Worm (Caenorhabditis elegans) whole organism, late embryonic: ENCODE measurements around the gene oac-48.

Source experiments
- C38D4.7 ChIP-seq: fragments of 200-800 bp; sonication (Bioruptor generic); optimal IDR thresholded peaks from 2 replicates; lab custom pipeline; 2018; ENCODE audit warnings: mild to moderate bottlenecking, missing genetic modification characterization, moderate library complexity, missing compliant biosample characterization
- K09A11.1 ChIP-seq: sonication (generic microtip); optimal IDR thresholded peaks from 2 replicates; lab custom pipeline; 2017; ENCODE audit warnings: antibody characterized with exemption, mild to moderate bottlenecking, missing genetic modification characterization, missing compliant biosample characterization; ENCODE audit not compliant: insufficient read depth
- T23F11.4 ChIP-seq: fragments of 200-800 bp; sonication (Bioruptor generic); optimal IDR thresholded peaks from 2 replicates; lab custom pipeline; 2018; ENCODE audit warnings: mild to moderate bottlenecking, missing genetic modification characterization, missing compliant biosample characterization
- Y22D7AL.16 ChIP-seq: sonication (generic microtip); optimal IDR thresholded peaks from 2 replicates; lab custom pipeline; 2016; ENCODE audit warnings: missing genetic modification characterization, missing compliant biosample characterization
- ama-1 ChIP-seq: fragments of 150-350 bp; optimal IDR thresholded peaks from 2 replicates; lab custom pipeline; 2014
- ceh-18 ChIP-seq: sonication (generic microtip); optimal IDR thresholded peaks from 2 replicates; lab custom pipeline; 2016; ENCODE audit warnings: missing genetic modification characterization, missing compliant biosample characterization
- ceh-19 ChIP-seq: fragments of 200-800 bp; sonication (Bioruptor generic); optimal IDR thresholded peaks from 2 replicates; lab custom pipeline; 2018; ENCODE audit warnings: mild to moderate bottlenecking, missing genetic modification characterization, missing compliant biosample characterization
- ceh-22 ChIP-seq: sonication (generic microtip); optimal IDR thresholded peaks from 2 replicates; lab custom pipeline; 2017; ENCODE audit warnings: missing biosample characterization, missing genetic modification characterization
- ceh-24 ChIP-seq: sonication (generic microtip); optimal IDR thresholded peaks from 2 replicates; lab custom pipeline; 2016; ENCODE audit warnings: mild to moderate bottlenecking, missing genetic modification characterization, missing compliant biosample characterization
- ceh-6 ChIP-seq: fragments of 200-800 bp; sonication (Bioruptor generic); optimal IDR thresholded peaks from 2 replicates; lab custom pipeline; 2018; ENCODE audit warnings: mild to moderate bottlenecking, missing genetic modification characterization, missing compliant biosample characterization
- che-1 ChIP-seq: sonication (generic microtip); optimal IDR thresholded peaks from 2 replicates; lab custom pipeline; 2016; ENCODE audit warnings: mild to moderate bottlenecking, missing genetic modification characterization, missing compliant biosample characterization
- dmd-4 ChIP-seq: sonication (generic microtip); optimal IDR thresholded peaks from 2 replicates; lab custom pipeline; 2016; ENCODE audit warnings: borderline replicate concordance, missing genetic modification characterization, missing compliant biosample characterization
- elt-2 ChIP-seq: sonication (generic microtip); optimal IDR thresholded peaks from 2 replicates; lab custom pipeline; 2016; ENCODE audit warnings: missing genetic modification reagents, missing genetic modification characterization, missing compliant biosample characterization
- ets-4 ChIP-seq: sonication (generic microtip); optimal IDR thresholded peaks from 2 replicates; lab custom pipeline; 2016; ENCODE audit warnings: missing genetic modification characterization, missing compliant biosample characterization
- eyg-1 ChIP-seq: sonication (generic microtip); optimal IDR thresholded peaks from 2 replicates; lab custom pipeline; 2016; ENCODE audit warnings: missing genotype, missing genetic modification characterization, missing compliant biosample characterization
- gmeb-2 ChIP-seq: sonication (generic microtip); optimal IDR thresholded peaks from 2 replicates; lab custom pipeline; 2016; ENCODE audit warnings: missing genetic modification characterization, inconsistent platforms, missing compliant biosample characterization
- hlh-13 ChIP-seq: fragments of 200-800 bp; sonication (Bioruptor generic); optimal IDR thresholded peaks from 2 replicates; lab custom pipeline; 2018; ENCODE audit warnings: mild to moderate bottlenecking, missing genetic modification characterization, missing compliant biosample characterization
- hlh-15 ChIP-seq: sonication (generic microtip); optimal IDR thresholded peaks from 2 replicates; lab custom pipeline; 2016; ENCODE audit warnings: missing genetic modification characterization, missing compliant biosample characterization
- hlh-8 ChIP-seq: sonication (generic microtip); optimal IDR thresholded peaks from 2 replicates; lab custom pipeline; 2016; ENCODE audit warnings: missing genotype, missing genetic modification characterization, missing compliant biosample characterization
- nhr-232 ChIP-seq: sonication (generic microtip); optimal IDR thresholded peaks from 2 replicates; lab custom pipeline; 2016; ENCODE audit warnings: missing genetic modification characterization, missing compliant biosample characterization
- pag-3 ChIP-seq: sonication (generic microtip); optimal IDR thresholded peaks from 2 replicates; lab custom pipeline; 2016; ENCODE audit warnings: missing compliant biosample characterization, missing genetic modification characterization, borderline replicate concordance
- pat-9 ChIP-seq: fragments of 200-800 bp; sonication (Bioruptor generic); optimal IDR thresholded peaks from 2 replicates; lab custom pipeline; 2018; ENCODE audit warnings: mild to moderate bottlenecking, missing genetic modification characterization, moderate library complexity, missing compliant biosample characterization
- pax-1 ChIP-seq: fragments of 150-350 bp; optimal IDR thresholded peaks from 2 replicates; lab custom pipeline; 2014; ENCODE audit warnings: missing biosample characterization, missing genetic modification characterization
- ref-2 ChIP-seq: sonication (generic microtip); optimal IDR thresholded peaks from 2 replicates; lab custom pipeline; 2016; ENCODE audit warnings: missing genetic modification characterization, missing compliant biosample characterization
- rnt-1 ChIP-seq: sonication (generic microtip); optimal IDR thresholded peaks from 2 replicates; lab custom pipeline; 2016; ENCODE audit warnings: missing genetic modification characterization, missing compliant biosample characterization
- sdc-2 ChIP-seq: sonication (generic microtip); optimal IDR thresholded peaks from 2 replicates; lab custom pipeline; 2016; ENCODE audit warnings: missing genotype, missing genetic modification characterization, missing compliant biosample characterization
- tbx-2 ChIP-seq: sonication (generic microtip); optimal IDR thresholded peaks from 2 replicates; lab custom pipeline; 2016; ENCODE audit warnings: missing genetic modification characterization, missing compliant biosample characterization
- unc-3 ChIP-seq, 2 experiments: fragments of 200-800 bp in 1 of 2; sonication (Bioruptor generic) in 1 of 2; sonication (generic microtip) in 1 of 2; conservative IDR thresholded peaks in 1 of 2; optimal IDR thresholded peaks in 1 of 2; 2 replicates each; pipeline versions ENCODE4 v1.3.6 to Lab custom; 2016 to 2022; ENCODE audit warnings: missing compliant biosample characterization in 2 of 2, missing genetic modification characterization in 2 of 2, missing genetic modification reagents in 1 of 2
- unc-55 ChIP-seq: sonication (generic microtip); optimal IDR thresholded peaks from 2 replicates; lab custom pipeline; 2017; ENCODE audit warnings: missing biosample characterization, missing genetic modification reagents, missing genetic modification characterization
- ztf-16 ChIP-seq: sonication (generic microtip); optimal IDR thresholded peaks from 2 replicates; lab custom pipeline; 2017; ENCODE audit warnings: missing genetic modification characterization, missing compliant biosample characterization

oac-48 gene

DNA sequence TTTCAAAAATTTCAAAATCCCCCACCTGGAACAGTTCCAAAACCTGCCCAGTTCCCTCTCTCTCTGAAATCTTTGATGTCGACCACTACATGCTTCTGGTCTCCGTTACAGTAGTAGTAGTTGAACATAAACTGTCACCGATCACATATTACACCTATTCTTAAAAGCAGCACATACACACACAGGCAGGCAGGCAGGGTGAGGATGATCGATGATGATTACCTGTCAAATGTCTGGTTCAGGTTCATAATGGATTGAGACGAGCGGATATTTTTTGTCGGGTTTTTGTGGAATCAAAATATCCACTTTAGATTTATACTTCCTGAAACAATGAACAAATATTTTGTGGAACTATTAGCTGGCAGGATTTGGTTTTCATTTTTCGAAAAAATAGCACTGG lies 20.4 kb downstream of the oac-48 start:
- TF ChIP-seq pax-1 (tag; lab: Kevin White, UChicago) (no peak), gmeb-2 (tag; lab: Kevin White, UChicago) (no peak), eyg-1 (no peak), unc-55 (GFP tag; lab: Kevin White, UChicago) (peak; percentile 98), ref-2 (tag; lab: Kevin White, UChicago) (no peak)

DNA sequence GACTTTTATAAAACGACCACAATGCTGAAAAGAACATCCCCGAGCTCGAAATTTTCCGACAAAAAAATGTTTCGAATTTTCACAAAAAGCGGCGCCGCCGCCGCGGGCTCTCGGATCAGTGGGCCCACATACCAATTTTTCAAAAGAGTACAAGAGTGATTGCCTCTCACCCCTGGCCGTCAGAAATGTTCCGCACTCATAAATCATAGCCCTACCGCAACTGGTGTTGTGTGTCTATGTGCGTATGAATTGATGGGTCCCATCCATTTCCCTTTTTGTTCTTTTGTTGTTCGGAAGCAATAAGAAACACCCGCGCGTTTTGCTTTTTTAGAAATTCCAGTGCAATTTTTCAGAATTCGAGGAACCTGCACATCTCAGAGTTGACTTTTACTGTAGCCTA lies 21.0 kb downstream of the oac-48 start:
- TF ChIP-seq unc-55 (GFP tag; lab: Kevin White, UChicago) (peak; percentile 92), pat-9 (tag; lab: Kevin White, UChicago) (no peak)

DNA sequence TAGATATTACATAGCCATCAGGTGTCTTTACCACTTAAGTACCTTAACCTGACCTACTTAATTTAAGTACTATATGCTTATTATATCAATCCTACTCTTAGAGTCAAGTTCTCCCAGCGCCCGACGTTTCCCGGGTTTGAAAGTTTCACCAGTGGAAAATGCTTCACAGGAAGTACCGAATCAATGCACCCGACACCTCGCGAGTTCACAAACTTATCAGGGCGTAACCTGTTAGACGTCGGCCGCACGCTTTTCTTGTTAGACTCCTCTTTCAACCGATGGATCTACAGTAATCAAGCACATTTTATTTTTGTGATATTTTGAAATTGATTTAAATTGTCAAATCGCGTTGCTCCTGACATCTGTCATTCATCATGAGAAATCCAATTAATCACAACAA lies 21.7 kb downstream of the oac-48 start:
- TF ChIP-seq hlh-13 (GFP tag; lab: Kevin White, UChicago) (no peak), ztf-16 (tag; lab: Kevin White, UChicago) (no peak), elt-2 (tag; lab: Kevin White, UChicago) (no peak)

DNA sequence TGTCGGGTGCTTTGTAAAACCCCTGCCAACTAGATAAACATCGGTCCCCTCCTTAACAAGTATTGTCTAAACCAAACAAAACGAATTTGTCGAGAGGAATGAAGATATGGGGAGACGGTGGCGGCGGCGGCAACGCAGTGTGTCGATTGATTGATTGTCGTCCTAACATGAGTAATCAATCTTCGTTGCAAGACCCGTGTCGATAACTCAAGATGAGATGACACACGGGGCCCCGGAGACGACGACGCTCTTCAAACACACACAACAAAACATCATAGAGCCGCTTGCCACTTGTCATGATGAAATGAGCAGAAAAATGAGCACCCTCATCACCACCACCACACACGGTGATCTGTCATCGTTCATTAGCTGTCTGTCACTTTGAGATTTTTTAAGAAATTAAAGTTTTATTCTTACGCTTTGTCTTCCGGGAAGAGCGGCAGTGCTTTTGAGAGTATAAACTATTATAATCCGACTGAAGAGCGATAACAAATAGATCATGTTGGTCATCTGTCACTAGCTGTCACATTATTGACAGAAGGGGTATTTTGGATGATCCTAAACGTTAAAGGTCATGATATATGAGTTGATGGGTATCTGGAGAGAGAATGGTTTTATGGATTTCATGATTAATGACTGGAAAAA lies 22.2 kb downstream of the oac-48 start:
- peak; percentile 61 for TF ChIP-seq ceh-18 (tag; lab: Kevin White, UChicago)
- TF ChIP-seq unc-55 (GFP tag; lab: Kevin White, UChicago) = peak; percentile 100
- TF ChIP-seq rnt-1 (tag; lab: Kevin White, UChicago) = peak; percentile 79
- no peak for TF ChIP-seq ceh-19 (GFP tag; lab: Kevin White, UChicago)
- peak; percentile 26 for TF ChIP-seq pat-9 (tag; lab: Kevin White, UChicago)
- TF ChIP-seq unc-3 (GFP tag; conservative IDR thresholded peaks at IDR 0.05; lab: Robert Waterston, UW) = no peak
- TF ChIP-seq unc-3 (tag; optimal IDR thresholded peaks at IDR 0.05; lab: Kevin White, UChicago) = peak; percentile 2
- TF ChIP-seq ama-1 (lab: Kevin White, UChicago) = no peak
- TF ChIP-seq che-1 = no peak
- TF ChIP-seq tbx-2 (tag; lab: Kevin White, UChicago) = peak; percentile 28
- TF ChIP-seq ets-4 (tag; lab: Kevin White, UChicago) = no peak
- no peak for TF ChIP-seq pax-1 (tag; lab: Kevin White, UChicago)
- TF ChIP-seq nhr-232 (tag; lab: Kevin White, UChicago) = no peak
- no peak for TF ChIP-seq T23F11.4 (GFP tag; lab: Kevin White, UChicago)
- no peak for TF ChIP-seq sdc-2 (tag; lab: Kevin White, UChicago)

DNA sequence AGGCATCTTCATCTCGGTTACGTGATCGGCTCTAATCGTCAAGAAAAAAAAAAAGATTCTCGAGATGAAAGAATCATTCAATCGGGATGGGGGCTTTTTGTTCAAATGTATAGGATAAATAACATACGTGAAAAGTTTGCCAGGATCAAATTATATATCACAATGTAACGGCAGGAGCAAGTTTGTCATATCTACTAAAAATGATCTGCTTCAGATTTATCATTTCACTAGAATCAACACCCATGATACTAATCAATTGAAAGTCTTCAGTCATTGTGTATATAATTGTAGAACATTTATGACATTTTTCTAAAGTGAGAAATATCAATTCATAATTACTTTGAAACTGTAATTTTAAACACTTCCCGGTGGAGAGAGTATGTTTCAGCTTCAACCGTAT lies 23.3 kb downstream of the oac-48 start:
- no peak for TF ChIP-seq ceh-24 (tag; lab: Kevin White, UChicago)
- no peak for TF ChIP-seq ceh-22 (tag; lab: Kevin White, UChicago)
- no peak for TF ChIP-seq hlh-8 (tag; lab: Kevin White, UChicago)
- no peak for TF ChIP-seq ceh-18 (tag; lab: Kevin White, UChicago)
- TF ChIP-seq K09A11.1 (tag; lab: Kevin White, UChicago) = no peak
- no peak for TF ChIP-seq elt-2 (tag; lab: Kevin White, UChicago)
- TF ChIP-seq pag-3 (tag; lab: Kevin White, UChicago) = no peak
- no peak for TF ChIP-seq unc-55 (GFP tag; lab: Kevin White, UChicago)
- TF ChIP-seq dmd-4 (tag; lab: Kevin White, UChicago) = no peak
- TF ChIP-seq C38D4.7 (GFP tag; lab: Kevin White, UChicago) = no peak
- no peak for TF ChIP-seq sdc-2 (tag; lab: Kevin White, UChicago)
- TF ChIP-seq Y22D7AL.16 = no peak
- no peak for TF ChIP-seq ets-4 (tag; lab: Kevin White, UChicago)
- no peak for TF ChIP-seq hlh-15 (tag; lab: Kevin White, UChicago)
- no peak for TF ChIP-seq che-1
- TF ChIP-seq ceh-6 (GFP tag; lab: Kevin White, UChicago) = no peak
- TF ChIP-seq ama-1 (lab: Kevin White, UChicago) = no peak
- TF ChIP-seq, all 69 proteins: peak for 0
